Worm (Caenorhabditis elegans): ENCODE results near the gene scav-4.

DNA sequence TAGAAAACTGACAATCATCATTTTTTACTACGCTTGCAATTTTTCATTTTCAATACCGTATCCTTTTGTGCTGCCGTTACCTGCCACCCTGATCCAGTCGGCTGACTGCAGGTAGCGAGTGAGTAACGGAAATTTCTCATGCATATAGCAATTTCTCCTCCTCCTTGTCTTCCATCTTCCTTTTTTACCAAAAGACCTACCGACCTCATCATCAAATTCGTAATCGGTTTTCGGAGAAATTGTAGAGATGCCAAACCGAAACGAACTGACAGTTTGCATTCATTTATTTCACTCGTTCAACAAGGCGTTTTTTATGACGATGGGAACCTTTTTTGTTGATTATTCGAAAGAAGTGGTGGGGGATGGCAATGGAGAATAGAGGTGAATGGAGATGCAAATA is 34.7 kb downstream of the scav-4 start:
- TF ChIP-seq lin-39 (tag; optimal IDR thresholded peaks at IDR 0.05) (no peak), lin-13 (GFP tag; optimal IDR thresholded peaks at IDR 0.05) (no peak), nhr-10 (tag; optimal IDR thresholded peaks at IDR 0.05) (no peak), nhr-77 (tag; optimal IDR thresholded peaks at IDR 0.05) (no peak), lin-1 (GFP tag; IDR thresholded peaks at IDR 0.05) (no peak), fos-1 (tag; optimal IDR thresholded peaks at IDR 0.05) (no peak), ZK546.5 (tag; optimal IDR thresholded peaks at IDR 0.05) (no peak), F26F4.8 (GFP tag; conservative IDR thresholded peaks at IDR 0.05) (no peak)

Data from whole organism, L4 larva.